Worm (Caenorhabditis elegans) whole organism, early embryonic: ENCODE measurements around the gene ceh-34.

Experiments
- ama-1 ChIP-seq: fragments of 150-350 bp; optimal IDR thresholded peaks from 2 replicates; lab custom pipeline; 2014
- pes-1 ChIP-seq: fragments of 200-800 bp; sonication (Bioruptor generic); IDR thresholded peaks from 2 replicates; pipeline ENCODE4 v1.3.6; 2022; ENCODE audit warnings: missing genetic modification reagents, missing genetic modification characterization, missing compliant biosample characterization
- sea-1 ChIP-seq: fragments of 200-800 bp; sonication (Bioruptor generic); conservative IDR thresholded peaks from 2 replicates; pipeline ENCODE4 v1.3.6; 2022; ENCODE audit warnings: missing genetic modification characterization, missing compliant biosample characterization
- tra-4 ChIP-seq: sonication (generic microtip); optimal IDR thresholded peaks from 2 replicates; lab custom pipeline; 2017; ENCODE audit warnings: missing genetic modification characterization, missing compliant biosample characterization

DNA sequence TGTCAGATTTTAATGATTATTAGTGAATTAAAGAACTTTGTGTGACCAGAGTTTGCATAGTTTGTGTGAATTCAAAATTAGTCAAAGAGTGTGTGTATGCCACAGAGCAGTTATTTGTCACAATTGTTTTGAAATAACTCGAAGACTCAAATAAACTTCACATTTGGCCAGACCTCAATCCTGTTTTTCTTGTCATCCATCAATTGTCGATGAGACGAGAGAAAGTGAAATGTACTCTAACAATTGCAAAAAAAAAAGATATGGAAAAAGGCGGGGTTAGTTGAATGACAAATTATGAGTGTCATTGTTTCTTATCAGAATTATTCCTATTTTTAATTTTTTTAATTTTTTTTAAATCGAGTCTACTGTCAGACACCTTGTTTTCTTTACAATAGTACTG lies 45.5 kb upstream of the ceh-34 start, which contains the start of gene T09D3.8:
- no peak for TF ChIP-seq sea-1 (GFP tag; lab: Robert Waterston, UW)
- TF ChIP-seq pes-1 (GFP tag; lab: Robert Waterston, UW), result no peak
- no peak for TF ChIP-seq ama-1 (lab: Kevin White, UChicago)
- no peak for TF ChIP-seq tra-4 (tag; lab: Kevin White, UChicago)
